Worm (Caenorhabditis elegans) whole organism, late embryonic: ENCODE measurements around the gene srh-271.

Experiments
- K02D7.2 ChIP-seq: sonication (generic microtip); optimal IDR thresholded peaks from 2 replicates; lab custom pipeline; 2017; ENCODE audit warnings: mild to moderate bottlenecking, missing genetic modification characterization, missing compliant biosample characterization
- ceh-14 ChIP-seq: sonication (generic microtip); optimal IDR thresholded peaks from 2 replicates; lab custom pipeline; 2016; ENCODE audit warnings: missing genotype, missing genetic modification characterization, missing compliant biosample characterization
- hlh-30 ChIP-seq: sonication (generic microtip); optimal IDR thresholded peaks from 2 replicates; lab custom pipeline; 2017; ENCODE audit warnings: antibody characterized with exemption, missing genetic modification characterization, missing compliant biosample characterization; ENCODE audit not compliant: insufficient read depth
- nfya-1 ChIP-seq: sonication (generic microtip); optimal IDR thresholded peaks from 2 replicates; lab custom pipeline; 2017; ENCODE audit warnings: missing genetic modification characterization, mild to moderate bottlenecking, missing compliant biosample characterization, antibody characterized with exemption, moderate library complexity
- nhr-11 ChIP-seq: fragments of 150-350 bp; optimal IDR thresholded peaks from 2 replicates; lab custom pipeline; 2014; ENCODE audit warnings: missing biosample characterization, missing genetic modification characterization
- pax-1 ChIP-seq: fragments of 150-350 bp; optimal IDR thresholded peaks from 2 replicates; lab custom pipeline; 2014; ENCODE audit warnings: missing biosample characterization, missing genetic modification characterization

DNA sequence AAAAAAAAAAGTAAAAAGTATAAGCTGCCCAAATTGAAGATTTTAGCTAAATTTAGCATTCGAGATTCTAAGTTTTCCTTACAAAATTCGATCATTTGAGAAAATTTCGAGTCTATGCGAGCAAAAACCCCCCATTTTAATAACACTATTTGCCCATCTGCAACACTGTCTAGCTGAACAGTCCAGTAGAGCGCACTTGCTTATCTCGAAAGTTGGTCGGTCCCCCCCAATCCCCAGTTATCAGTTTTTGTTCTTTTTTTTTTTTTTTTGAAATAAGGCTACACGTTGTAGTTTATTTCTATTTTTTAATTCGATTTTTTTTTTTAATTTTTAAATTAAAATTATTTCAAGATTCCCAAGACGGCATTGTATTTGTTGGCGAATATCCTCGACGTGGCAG, 35.9 kb upstream of the srh-271 start:
- no peak for TF ChIP-seq pax-1
- no peak for TF ChIP-seq hlh-30
- TF ChIP-seq K02D7.2 (tag; lab: Kevin White, UChicago) = no peak
- TF ChIP-seq nhr-11 = no peak
- TF ChIP-seq nfya-1 (tag; lab: Kevin White, UChicago) = no peak
- no peak for TF ChIP-seq ceh-14 (tag; lab: Kevin White, UChicago)
